Worm (Caenorhabditis elegans) whole organism, L1 larva: ENCODE measurements around the gene T22F3.10.

Source experiments
- grh-1 ChIP-seq: fragments of 200-800 bp; sonication (Bioruptor generic); IDR thresholded peaks from 2 replicates; pipeline ENCODE4 v1.3.6; 2022; ENCODE audit warnings: missing genetic modification reagents, missing genetic modification characterization, missing compliant biosample characterization
- nhr-11 ChIP-seq: fragments of 150-350 bp; optimal IDR thresholded peaks from 2 replicates; lab custom pipeline; 2014; ENCODE audit warnings: missing biosample characterization, missing genetic modification characterization
- nhr-19 ChIP-seq: fragments of 200-800 bp; sonication (Bioruptor generic); conservative IDR thresholded peaks from 2 replicates; pipeline ENCODE4 v1.3.6; 2022; ENCODE audit warnings: missing genetic modification characterization, missing compliant biosample characterization
- nhr-47 ChIP-seq: sonication (generic microtip); optimal IDR thresholded peaks from 2 replicates; lab custom pipeline; 2016; ENCODE audit warnings: mild to moderate bottlenecking, missing genetic modification characterization, moderate library complexity, missing compliant biosample characterization

DNA sequence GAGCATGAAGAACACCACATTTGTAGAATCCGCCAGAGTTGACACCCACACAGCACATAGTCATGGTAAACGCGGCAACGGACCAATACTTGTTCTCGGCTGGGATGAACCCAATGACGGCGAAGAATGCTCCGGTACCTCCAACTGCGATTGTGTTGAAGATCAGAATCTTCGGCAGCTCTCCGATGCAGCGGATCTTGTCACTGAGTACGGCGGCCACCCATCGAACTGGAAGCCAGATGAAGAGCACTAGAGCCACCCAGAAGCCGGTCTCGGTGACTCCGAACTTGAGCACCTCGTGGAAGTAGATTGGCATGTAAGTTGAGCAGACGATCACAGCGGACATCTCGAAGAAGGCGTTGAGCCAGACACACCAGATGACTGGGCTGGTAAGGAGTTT lies 1.5 kb upstream of the T22F3.10 start:
- TF ChIP-seq nhr-11, result no peak
- no peak for TF ChIP-seq nhr-47 (tag; lab: Kevin White, UChicago)
- TF ChIP-seq nhr-19 (GFP tag; lab: Robert Waterston, UW), result no peak
- no peak for TF ChIP-seq grh-1 (GFP tag; lab: Robert Waterston, UW)
